Worm (Caenorhabditis elegans): ENCODE results near the gene sms-5.

- TF ChIP-seq saeg-2 (GFP tag; IDR thresholded peaks at IDR 0.05) (no peak), lin-39 (tag; optimal IDR thresholded peaks at IDR 0.05) (no peak), madf-9 (GFP tag; conservative IDR thresholded peaks at IDR 0.05) (no peak), daf-19 (GFP tag; conservative IDR thresholded peaks at IDR 0.05) (no peak), nhr-237 (tag; optimal IDR thresholded peaks at IDR 0.05) (no peak), F49E8.2 (tag; optimal IDR thresholded peaks at IDR 0.05; ENCODE audit: borderline replicate concordance) (no peak), unc-130 (GFP tag; optimal IDR thresholded peaks at IDR 0.05) (no peak), dmd-6 (GFP tag; IDR thresholded peaks at IDR 0.05) (no peak)
Observed at ce11 chrII:506069-506468, 10.8 kb downstream of the sms-5 start.
